Worm (Caenorhabditis elegans) whole organism, L4/young adult: Measurements from ENCODE around the gene Y71H2AM.29.

Experiments
- W03F9.2 ChIP-seq: fragments of 150-350 bp; optimal IDR thresholded peaks from 2 replicates; lab custom pipeline; 2014; ENCODE audit warnings: missing biosample characterization, missing genetic modification characterization
- him-1 ChIP-seq: sonication (generic microtip); optimal IDR thresholded peaks from 2 replicates; lab custom pipeline; 2016; ENCODE audit warnings: missing genotype, missing genetic modification reagents, missing genetic modification characterization, missing compliant biosample characterization

- TF ChIP-seq him-1 (tag; lab: Kevin White, UChicago) (no peak), W03F9.2 (tag; lab: Kevin White, UChicago) (no peak)
These were observed 32.1 kb downstream of the Y71H2AM.29 start for ce11 chrIII:2864669-2865068.
